Fruit fly (Drosophila melanogaster): Measurements from ENCODE around the gene CG43254.

DNA sequence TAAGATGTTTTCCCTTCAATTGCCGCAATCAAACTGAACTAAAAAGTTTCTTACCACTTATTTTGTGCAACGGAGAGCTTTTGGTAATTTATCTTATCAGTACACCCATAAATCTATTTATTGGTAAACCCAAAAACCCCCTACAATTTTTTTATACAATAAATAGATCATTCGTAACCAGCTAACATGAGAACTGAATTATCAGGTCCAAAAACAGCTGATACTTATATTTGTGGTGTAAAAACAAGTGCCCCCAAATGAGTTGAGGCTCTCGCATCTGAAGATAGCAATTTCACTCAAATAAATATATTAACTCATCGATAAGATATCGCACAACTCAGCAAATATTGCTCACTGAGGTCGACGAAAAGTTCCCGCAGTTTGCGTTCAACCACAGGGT is 48.5 kb upstream of the CG43254 start, which contains the start of gene CG18748:
- TF ChIP-seq EcR (GFP tag; optimal IDR thresholded peaks at IDR 0.05) (no peak), psq (optimal IDR thresholded peaks at IDR 0.05) (no peak), pan (optimal IDR thresholded peaks at IDR 0.05) (no peak), usp (GFP tag; optimal IDR thresholded peaks at IDR 0.05) (no peak)

Measured in whole organism.